Fruit fly (Drosophila melanogaster): Measurements from ENCODE around the gene DppIII.

The DppIII gene

DNA sequence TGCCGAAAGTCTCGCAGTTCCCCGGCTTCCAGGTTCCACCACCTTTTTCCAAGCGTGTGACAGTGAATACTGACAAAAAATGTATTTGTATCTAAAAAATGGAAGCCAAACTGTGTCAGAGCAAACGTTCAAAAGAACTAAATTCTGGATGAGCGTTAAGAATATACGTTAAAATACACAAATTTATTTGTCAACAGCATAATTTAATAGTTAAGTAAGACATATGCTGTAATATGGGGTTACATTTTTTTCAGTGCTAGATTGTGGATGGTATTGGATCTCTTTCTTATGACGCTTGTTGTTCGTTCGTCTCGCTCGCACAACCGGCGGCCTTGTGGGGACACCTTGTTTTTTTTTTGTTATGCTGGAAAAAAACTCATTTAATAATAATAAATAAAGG is 11.4 kb downstream of the DppIII start:
- peak; percentile 91 for TF ChIP-seq Pif1B (GFP tag; optimal IDR thresholded peaks at IDR 0.05)
- TF ChIP-seq rn (GFP tag; IDR thresholded peaks at IDR 0.05) = peak; percentile 67
- peak; percentile 17; the same call in 1 of the 2 replicates for TF ChIP-seq CG10348 (GFP tag; IDR thresholded peaks at IDR 0.05)
- TF ChIP-seq CG13204 (GFP tag; optimal IDR thresholded peaks at IDR 0.05) = peak; percentile 30
- peak; percentile 88 for TF ChIP-seq CG8159 (tag; optimal IDR thresholded peaks at IDR 0.05)
- TF ChIP-seq CG34367 (tag; optimal IDR thresholded peaks at IDR 0.05) = peak; percentile 82
- peak; percentile 87 for TF ChIP-seq Ets98B (GFP tag; IDR thresholded peaks at IDR 0.05)
- TF ChIP-seq fd96Ca (GFP tag; IDR thresholded peaks at IDR 0.05) = peak; percentile 81
- peak; percentile 87 for TF ChIP-seq CG8301 (tag; optimal IDR thresholded peaks at IDR 0.05)
- peak; percentile 70 for TF ChIP-seq D1 (tag; optimal IDR thresholded peaks at IDR 0.05)
- TF ChIP-seq CG4496 (GFP tag; IDR thresholded peaks at IDR 0.05) = peak; percentile 93
- TF ChIP-seq CG15710 (tag; optimal IDR thresholded peaks at IDR 0.05) = peak; percentile 85
- TF ChIP-seq CG9948 (tag; optimal IDR thresholded peaks at IDR 0.05) = peak; percentile 89
- no peak for TF ChIP-seq CG14655 (GFP tag; optimal IDR thresholded peaks at IDR 0.05)
- peak; percentile 91 for TF ChIP-seq CG17806 (tag; optimal IDR thresholded peaks at IDR 0.05)
- TF ChIP-seq Snoo (tag; optimal IDR thresholded peaks at IDR 0.05) = peak; percentile 43
- peak; percentile 20 for TF ChIP-seq EcR (GFP tag; optimal IDR thresholded peaks at IDR 0.05)
- TF ChIP-seq gl (tag; optimal IDR thresholded peaks at IDR 0.05) = peak; percentile 70
- peak; percentile 55 for TF ChIP-seq CG12605 (GFP tag; IDR thresholded peaks at IDR 0.05)
- peak; percentile 95 for TF ChIP-seq Pif1A (GFP tag; optimal IDR thresholded peaks at IDR 0.05)
- peak; percentile 82 for TF ChIP-seq CG32121 (GFP tag; IDR thresholded peaks at IDR 0.05)

DNA sequence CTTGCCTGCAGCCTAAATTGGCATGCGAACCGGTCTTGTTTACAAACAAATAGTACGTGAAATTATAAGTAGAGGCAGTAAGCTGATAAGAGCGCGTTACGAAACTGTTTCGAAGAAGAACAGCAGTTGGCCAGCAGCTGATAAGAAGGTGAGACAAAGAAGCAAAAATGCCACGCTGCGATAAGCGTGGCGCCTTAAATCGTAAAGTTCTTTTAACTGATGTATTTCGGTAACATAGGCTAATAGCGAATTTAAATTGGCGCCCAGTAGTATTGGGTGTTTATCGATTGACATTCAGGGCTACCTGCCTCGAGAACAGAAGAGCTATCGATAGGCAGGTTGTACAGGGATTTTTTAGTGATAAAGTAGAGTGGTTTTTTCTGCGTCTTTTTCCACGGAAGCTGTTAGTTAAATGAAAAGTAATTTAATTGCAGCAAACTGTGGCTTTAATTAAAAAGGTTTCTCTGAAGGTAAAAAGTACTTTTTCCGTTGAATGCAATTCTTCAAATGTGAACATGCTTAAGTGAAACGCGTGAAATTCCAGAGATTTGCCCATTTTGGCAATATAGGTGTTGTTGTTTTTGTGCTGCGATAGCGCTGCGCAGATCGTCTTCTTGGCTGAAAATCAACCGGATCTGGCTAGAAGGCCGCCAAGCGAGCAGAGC is 12.6 kb downstream of the DppIII start, which contains the start of gene stck:
stck (plus strand) TSS at position 353 of the 665 bp plus-strand sequence.
- TF ChIP-seq CG8159 (tag; optimal IDR thresholded peaks at IDR 0.05) = peak; percentile 12
- TF ChIP-seq gl (tag; optimal IDR thresholded peaks at IDR 0.05) = no peak

DNA sequence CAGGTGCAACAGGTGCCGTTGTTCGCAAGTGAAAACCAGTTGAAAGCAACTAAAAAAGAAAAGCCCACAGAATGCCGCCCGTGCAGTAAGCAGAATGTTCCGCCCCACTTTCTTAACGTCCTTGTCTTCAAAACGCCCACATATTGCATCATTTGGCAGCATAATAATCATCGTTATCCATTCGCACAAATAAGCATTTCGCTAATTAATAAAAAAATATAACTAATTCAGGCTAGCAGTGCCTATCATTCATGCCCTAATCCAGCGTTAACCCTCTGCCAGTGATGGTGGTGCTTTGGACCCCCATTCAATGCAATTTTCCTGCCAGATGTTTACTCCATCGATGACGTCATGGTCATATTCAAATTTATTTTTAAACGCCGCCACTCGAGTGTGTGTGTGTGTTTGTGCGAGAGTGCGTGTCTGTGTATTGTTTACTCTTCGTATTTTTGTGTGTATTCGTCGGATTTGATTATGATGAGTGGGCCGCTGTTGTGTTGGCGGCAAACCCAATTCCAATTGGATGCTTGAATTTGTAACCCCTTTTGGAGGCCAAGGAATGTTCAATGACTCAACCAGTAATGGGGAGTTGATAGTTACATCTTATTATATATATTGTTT is 13.3 kb downstream of the DppIII start:
- TF ChIP-seq Ets98B (GFP tag; IDR thresholded peaks at IDR 0.05) = no peak
- no peak for TF ChIP-seq D1 (tag; optimal IDR thresholded peaks at IDR 0.05)
- TF ChIP-seq Snoo (tag; optimal IDR thresholded peaks at IDR 0.05) = no peak
- TF ChIP-seq CG8301 (tag; optimal IDR thresholded peaks at IDR 0.05) = no peak
- TF ChIP-seq CG32121 (GFP tag; IDR thresholded peaks at IDR 0.05) = no peak
- TF ChIP-seq CG13204 (GFP tag; optimal IDR thresholded peaks at IDR 0.05) = no peak
- no peak for TF ChIP-seq gl (tag; optimal IDR thresholded peaks at IDR 0.05)
- TF ChIP-seq CG4496 (GFP tag; IDR thresholded peaks at IDR 0.05) = no peak
- TF ChIP-seq fd96Ca (GFP tag; IDR thresholded peaks at IDR 0.05) = no peak
- no peak for TF ChIP-seq EcR (GFP tag; optimal IDR thresholded peaks at IDR 0.05)
- no peak for TF ChIP-seq CG14655 (GFP tag; optimal IDR thresholded peaks at IDR 0.05)
- TF ChIP-seq CG12605 (GFP tag; IDR thresholded peaks at IDR 0.05) = no peak
- TF ChIP-seq CG15710 (tag; optimal IDR thresholded peaks at IDR 0.05) = no peak

DNA sequence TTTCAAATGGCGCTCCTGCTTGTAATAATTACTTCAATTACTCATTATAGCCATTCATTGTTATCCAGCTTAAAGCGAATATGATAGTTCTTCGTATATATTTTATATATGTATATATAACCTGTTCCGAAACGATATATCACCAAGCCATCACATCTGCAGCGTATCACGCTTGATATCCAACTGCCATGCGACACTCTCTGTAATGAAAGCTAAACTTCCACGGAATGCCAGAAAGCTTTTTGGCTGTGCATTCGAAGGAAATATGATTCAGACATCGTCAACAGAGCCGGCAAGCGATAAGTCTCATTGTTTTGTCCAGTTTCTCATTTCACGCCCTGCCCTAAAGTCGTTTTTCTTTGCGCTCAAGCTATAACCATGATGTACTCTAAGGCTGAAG is 13.8 kb downstream of the DppIII start:
- TF ChIP-seq EcR (GFP tag; optimal IDR thresholded peaks at IDR 0.05) = peak; percentile 5
- no peak for TF ChIP-seq rn (GFP tag; IDR thresholded peaks at IDR 0.05)

DNA sequence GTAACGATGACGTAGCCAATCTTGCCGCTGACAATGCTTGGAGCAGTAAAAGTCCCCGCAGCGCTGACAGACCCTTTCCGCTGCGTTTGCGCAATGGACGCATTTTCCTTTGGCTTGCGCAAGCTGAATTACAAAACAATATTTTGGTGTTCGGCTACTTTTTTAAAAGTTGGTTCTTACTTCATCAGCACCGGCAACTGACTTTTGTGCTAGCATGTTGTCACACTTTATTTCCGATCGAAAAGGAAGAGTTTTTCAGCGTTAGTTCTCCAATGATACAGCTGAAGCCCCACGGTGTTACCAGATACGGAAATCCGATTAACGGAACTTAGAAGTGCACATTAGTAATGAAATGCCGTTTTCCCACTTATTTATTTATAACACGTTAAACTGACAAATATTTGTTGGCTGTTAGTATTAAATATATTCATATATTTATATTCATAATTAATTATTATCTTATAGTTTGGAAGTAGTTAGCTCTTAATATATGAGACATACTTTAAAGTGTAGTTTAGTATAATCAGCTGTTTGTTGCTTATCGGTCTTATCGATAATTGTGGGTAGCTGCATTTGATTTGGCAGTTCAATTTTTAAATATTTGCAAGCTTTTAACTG is 18.2 kb downstream of the DppIII start, which contains the start of the genes Veneno and CG7963:
Veneno (minus strand) TSS at position 296 of the 618 bp plus-strand sequence.
CG7963 (plus strand) TSS at position 568 of the 618 bp plus-strand sequence.
- no peak for TF ChIP-seq CG14655 (GFP tag; optimal IDR thresholded peaks at IDR 0.05)
- TF ChIP-seq CG8159 (tag; optimal IDR thresholded peaks at IDR 0.05) = peak; percentile 31
- no peak for TF ChIP-seq CG13204 (GFP tag; optimal IDR thresholded peaks at IDR 0.05)
- TF ChIP-seq Snoo (tag; optimal IDR thresholded peaks at IDR 0.05) = no peak
- TF ChIP-seq CG9948 (tag; optimal IDR thresholded peaks at IDR 0.05) = no peak
- no peak for TF ChIP-seq rn (GFP tag; IDR thresholded peaks at IDR 0.05)
- no peak for TF ChIP-seq Pif1A (GFP tag; optimal IDR thresholded peaks at IDR 0.05)
- no peak for TF ChIP-seq CG10348 (GFP tag; IDR thresholded peaks at IDR 0.05)
- no peak for TF ChIP-seq gl (tag; optimal IDR thresholded peaks at IDR 0.05)
- TF ChIP-seq CG12605 (GFP tag; IDR thresholded peaks at IDR 0.05) = no peak
- TF ChIP-seq CG8301 (tag; optimal IDR thresholded peaks at IDR 0.05) = no peak
- TF ChIP-seq EcR (GFP tag; optimal IDR thresholded peaks at IDR 0.05) = no peak
- no peak for TF ChIP-seq CG34367 (tag; optimal IDR thresholded peaks at IDR 0.05)
- no peak for TF ChIP-seq fd96Ca (GFP tag; IDR thresholded peaks at IDR 0.05)
- TF ChIP-seq CG15710 (tag; optimal IDR thresholded peaks at IDR 0.05) = peak; percentile 24

DNA sequence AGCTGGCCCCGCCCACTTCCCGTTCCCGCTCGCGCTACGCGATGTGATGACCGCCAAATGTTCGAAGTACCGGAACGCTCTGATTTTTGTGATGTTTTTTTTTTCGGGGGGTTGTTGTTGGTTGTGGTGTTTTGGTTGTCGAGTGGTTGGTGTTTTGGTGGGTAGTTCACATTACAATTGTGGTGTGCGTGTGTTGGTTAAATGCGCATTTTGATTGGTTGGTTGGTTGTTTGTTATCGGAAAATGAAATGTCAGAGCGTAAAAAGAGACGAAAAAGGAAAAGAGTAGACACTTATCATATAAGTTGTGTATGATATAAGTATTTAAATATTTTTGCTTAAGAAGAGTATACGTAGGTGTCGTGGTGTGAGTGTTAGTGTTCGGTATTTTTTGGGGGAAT is 24.4 kb downstream of the DppIII start:
- TF ChIP-seq Pif1B (GFP tag; optimal IDR thresholded peaks at IDR 0.05) (no peak), D1 (tag; optimal IDR thresholded peaks at IDR 0.05) (no peak), CG9948 (tag; optimal IDR thresholded peaks at IDR 0.05) (no peak), CG32121 (GFP tag; IDR thresholded peaks at IDR 0.05) (no peak), CG13204 (GFP tag; optimal IDR thresholded peaks at IDR 0.05) (no peak), CG12605 (GFP tag; IDR thresholded peaks at IDR 0.05) (no peak), CG15710 (tag; optimal IDR thresholded peaks at IDR 0.05) (no peak), CG10348 (GFP tag; IDR thresholded peaks at IDR 0.05) (no peak), CG4496 (GFP tag; IDR thresholded peaks at IDR 0.05) (no peak), rn (GFP tag; IDR thresholded peaks at IDR 0.05) (no peak), CG8159 (tag; optimal IDR thresholded peaks at IDR 0.05) (no peak), Pif1A (GFP tag; optimal IDR thresholded peaks at IDR 0.05) (no peak), CG17806 (tag; optimal IDR thresholded peaks at IDR 0.05) (no peak), gl (tag; optimal IDR thresholded peaks at IDR 0.05) (no peak)

Data from whole organism, pupa.